Fruit fly (Drosophila melanogaster) whole organism, embryonic: Measurements from ENCODE around the gene CG31388.

ENCODE experiments used
- Awh ChIP-seq: fragments of 200-800 bp; sonication (Bioruptor generic); IDR thresholded peaks from 2 replicates; pipeline ENCODE4, ENCODE4 v1.3.6; 2022; ENCODE audit warnings: missing biosample characterization, missing genetic modification characterization
- CG11247 ChIP-seq: fragments of 200-800 bp; sonication (Bioruptor generic); IDR thresholded peaks from 2 replicates; pipeline ENCODE4 v1.3.6; 2022; ENCODE audit warnings: missing biosample characterization, missing genetic modification characterization
- CG11456 ChIP-seq: fragments of 200-800 bp; sonication (Bioruptor generic); IDR thresholded peaks from 3 replicates; pipeline ENCODE4 v1.3.6; 2022; ENCODE audit warnings: missing biosample characterization, missing genetic modification characterization
- CG12071 ChIP-seq: fragments of 200-800 bp; sonication (Bioruptor generic); optimal IDR thresholded peaks from 3 replicates; lab custom pipeline; 2018; ENCODE audit warnings: missing biosample characterization, mild to moderate bottlenecking, missing genetic modification characterization
- CG13287 ChIP-seq: fragments of 200-800 bp; sonication (Bioruptor generic); IDR thresholded peaks from 2 replicates; pipeline ENCODE4 v1.3.6; 2022; ENCODE audit warnings: missing biosample characterization, missing genetic modification characterization; ENCODE audit not compliant: partially characterized antibody
- CG13775 ChIP-seq: fragments of 200-800 bp; sonication (Bioruptor generic); optimal IDR thresholded peaks from 3 replicates; lab custom pipeline; 2017; ENCODE audit warnings: missing biosample characterization, mild to moderate bottlenecking, missing genetic modification characterization
- CG14667 ChIP-seq: fragments of 200-800 bp; sonication (Bioruptor generic); IDR thresholded peaks from 2 replicates; pipeline ENCODE4 v1.3.6; 2022; ENCODE audit warnings: missing biosample characterization, missing genetic modification characterization
- CG1529 ChIP-seq: fragments of 200-800 bp; sonication (Bioruptor generic); optimal IDR thresholded peaks from 3 replicates; lab custom pipeline; 2018; ENCODE audit warnings: missing biosample characterization, missing genetic modification characterization
- CG17186 ChIP-seq: fragments of 200-800 bp; sonication (Bioruptor generic); optimal IDR thresholded peaks from 3 replicates; lab custom pipeline; 2017; ENCODE audit warnings: missing biosample characterization, missing genetic modification reagents, missing genetic modification characterization
- CG17385 ChIP-seq: fragments of 200-800 bp; sonication (Bioruptor generic); optimal IDR thresholded peaks from 3 replicates; lab custom pipeline; 2018; ENCODE audit warnings: missing biosample characterization, mild to moderate bottlenecking, missing genetic modification characterization
- CG4404 ChIP-seq: fragments of 200-800 bp; sonication (Bioruptor generic); IDR thresholded peaks from 2 replicates; pipeline ENCODE4 v1.3.6; 2022; ENCODE audit warnings: missing biosample characterization, missing genetic modification characterization
- CG4730 ChIP-seq: fragments of 200-800 bp; sonication (Bioruptor generic); IDR thresholded peaks from 2 replicates; pipeline ENCODE4 v1.3.6; 2022; ENCODE audit warnings: missing biosample characterization, missing genetic modification characterization
- D ChIP-seq, 2 experiments: fragments of 200-800 bp in 1 of 2; fragments of >200 bp in 1 of 2; sonication (Bioruptor generic) in 1 of 2; optimal IDR thresholded peaks; 2 replicates in 1 of 2; 3 replicates in 1 of 2; lab custom pipeline; 2017; ENCODE audit warnings: mild to moderate bottlenecking in 1 of 2, missing biosample characterization in 1 of 2, missing genetic modification characterization in 1 of 2, missing genetic modification reagents in 1 of 2
- Dip2 ChIP-seq: fragments of 200-800 bp; sonication (Bioruptor generic); IDR thresholded peaks from 2 replicates; pipeline ENCODE4 v1.3.6; 2022; ENCODE audit warnings: missing biosample characterization, missing genetic modification characterization
- Dref ChIP-seq: fragments of 200-800 bp; sonication (Bioruptor generic); IDR thresholded peaks from 2 replicates; pipeline ENCODE4 v1.3.6; 2022; ENCODE audit warnings: missing biosample characterization, missing genetic modification characterization
- Ets65A ChIP-seq: fragments of 200-800 bp; sonication (Bioruptor generic); peaks from one replicate; lab custom pipeline; 2016; ENCODE audit warnings: missing biosample characterization, missing genetic modification characterization
- Gug ChIP-seq: fragments of 200-800 bp; sonication (Bioruptor generic); IDR thresholded peaks from 4 replicates; pipeline ENCODE4 v1.3.6; 2022; ENCODE audit warnings: missing biosample characterization, missing genetic modification characterization
- HmgZ ChIP-seq: fragments of 200-800 bp; sonication (Bioruptor generic); optimal IDR thresholded peaks from 2 replicates; lab custom pipeline; 2018; ENCODE audit warnings: missing biosample characterization, mild to moderate bottlenecking, missing genetic modification characterization
- Hr78 ChIP-seq, 2 experiments: fragments of 200-800 bp in 1 of 2; fragments of >200 bp in 1 of 2; sonication (Bioruptor generic) in 1 of 2; optimal IDR thresholded peaks; 2 replicates each; lab custom pipeline; 2017 to 2019; ENCODE audit warnings: missing biosample characterization in 2 of 2, missing genetic modification characterization in 2 of 2, mild to moderate bottlenecking in 1 of 2, moderate library complexity in 1 of 2
- Jarid2 ChIP-seq: fragments of 200-800 bp; sonication (Bioruptor generic); optimal IDR thresholded peaks from 3 replicates; lab custom pipeline; 2017; ENCODE audit warnings: mild to moderate bottlenecking, missing biosample characterization, missing genetic modification reagents, missing genetic modification characterization
- Max ChIP-seq: fragments of 200-800 bp; sonication (Bioruptor generic); optimal IDR thresholded peaks from 2 replicates; lab custom pipeline; 2016; ENCODE audit warnings: missing biosample characterization, mild to moderate bottlenecking, missing genetic modification characterization
- Med ChIP-seq: fragments of 200-800 bp; sonication (Bioruptor generic); peaks from one replicate; lab custom pipeline; 2016; ENCODE audit warnings: missing biosample characterization, missing genetic modification characterization, mild to moderate bottlenecking, inconsistent platforms, moderate library complexity
- Meics ChIP-seq: fragments of 200-800 bp; sonication (Bioruptor generic); optimal IDR thresholded peaks from 2 replicates; lab custom pipeline; 2017; ENCODE audit warnings: missing biosample characterization, mild to moderate bottlenecking, missing genetic modification characterization
- Optix ChIP-seq: fragments of 200-800 bp; sonication (Bioruptor generic); IDR thresholded peaks from 3 replicates; pipeline ENCODE4 v1.3.6; 2022; ENCODE audit warnings: missing biosample characterization, missing genetic modification characterization
- Pdp1 ChIP-seq, 2 experiments: fragments of 200-800 bp; sonication (Bioruptor generic); optimal IDR thresholded peaks; 3 replicates each; lab custom pipeline; 2016; ENCODE audit warnings: missing biosample characterization in 2 of 2, missing genetic modification characterization in 2 of 2, mild to moderate bottlenecking in 1 of 2, moderate library complexity in 1 of 2
- Trl ChIP-seq, 3 experiments: fragments of >200 bp in 2 of 3; fragments of 200-800 bp in 1 of 3; sonication (Bioruptor generic) in 1 of 3; optimal IDR thresholded peaks; 2 replicates in 1 of 3; 3 replicates in 2 of 3; lab custom pipeline; 2016 to 2017; ENCODE audit warnings: missing biosample characterization in 1 of 3, missing genetic modification characterization in 1 of 3
- Xbp1 ChIP-seq: fragments of 200-800 bp; sonication (Bioruptor generic); optimal IDR thresholded peaks from 3 replicates; lab custom pipeline; 2016; ENCODE audit warnings: missing biosample characterization, mild to moderate bottlenecking, missing genetic modification characterization
- abd-A ChIP-seq: fragments of 200-800 bp; sonication (Bioruptor generic); optimal IDR thresholded peaks from 3 replicates; lab custom pipeline; 2019; ENCODE audit warnings: missing biosample characterization, mild to moderate bottlenecking, missing genetic modification characterization, moderate library complexity
- cad ChIP-seq: fragments of >200 bp; optimal IDR thresholded peaks from 2 replicates; lab custom pipeline; 2017; ENCODE audit warnings: missing biosample characterization, missing genetic modification characterization
- cas ChIP-seq: fragments of 200-800 bp; sonication (Bioruptor generic); IDR thresholded peaks from 2 replicates; pipeline ENCODE4 v1.3.6; 2022; ENCODE audit warnings: missing biosample characterization, missing genetic modification characterization
- chinmo ChIP-seq: fragments of 200-800 bp; sonication (Bioruptor generic); IDR thresholded peaks from 4 replicates; pipeline ENCODE4 v1.3.6; 2022; ENCODE audit warnings: missing biosample characterization, missing genetic modification characterization; ENCODE audit not compliant: partially characterized antibody
- ewg ChIP-seq: fragments of 200-800 bp; sonication (Bioruptor generic); optimal IDR thresholded peaks from 3 replicates; lab custom pipeline; 2017; ENCODE audit warnings: mild to moderate bottlenecking, missing biosample characterization, missing genetic modification reagents, missing genetic modification characterization
- lilli ChIP-seq: fragments of 200-800 bp; sonication (Bioruptor generic); optimal IDR thresholded peaks from 3 replicates; lab custom pipeline; 2016; ENCODE audit warnings: missing biosample characterization, missing genetic modification characterization
- lmd ChIP-seq: fragments of 200-800 bp; sonication (Bioruptor generic); IDR thresholded peaks from 2 replicates; pipeline ENCODE4 v1.3.6; 2022; ENCODE audit warnings: missing biosample characterization, missing genetic modification characterization
- oc ChIP-seq: fragments of 200-800 bp; sonication (Bioruptor generic); optimal IDR thresholded peaks from 2 replicates; lab custom pipeline; 2018; ENCODE audit warnings: missing biosample characterization, mild to moderate bottlenecking, missing genetic modification characterization, moderate library complexity
- odd ChIP-seq: fragments of 200-800 bp; sonication (Bioruptor generic); optimal IDR thresholded peaks from 2 replicates; lab custom pipeline; 2017; ENCODE audit warnings: missing biosample characterization, mild to moderate bottlenecking, missing genetic modification characterization
- org-1 ChIP-seq: fragments of 200-800 bp; sonication (Bioruptor generic); optimal IDR thresholded peaks from 2 replicates; lab custom pipeline; 2017; ENCODE audit warnings: missing biosample characterization, missing genetic modification characterization
- peb ChIP-seq: fragments of 200-800 bp; sonication (Bioruptor generic); IDR thresholded peaks from 2 replicates; pipeline ENCODE4 v1.3.6; 2022; ENCODE audit warnings: missing biosample characterization, missing genetic modification characterization
- pfk ChIP-seq: fragments of 200-800 bp; sonication (Bioruptor generic); optimal IDR thresholded peaks from 2 replicates; lab custom pipeline; 2018; ENCODE audit warnings: missing biosample characterization, mild to moderate bottlenecking, missing genetic modification characterization, moderate library complexity
- rib ChIP-seq: fragments of 200-800 bp; sonication (Bioruptor generic); IDR thresholded peaks from 2 replicates; pipeline ENCODE4 v1.3.6; 2022; ENCODE audit warnings: missing biosample characterization, missing genetic modification characterization
- scrt ChIP-seq: fragments of 200-800 bp; sonication (Bioruptor generic); optimal IDR thresholded peaks from 2 replicates; lab custom pipeline; 2018; ENCODE audit warnings: missing biosample characterization, mild to moderate bottlenecking, missing genetic modification characterization, moderate library complexity
- sima ChIP-seq: fragments of 200-800 bp; sonication (Bioruptor generic); optimal IDR thresholded peaks from 2 replicates; lab custom pipeline; 2016; ENCODE audit warnings: missing biosample characterization, missing genetic modification characterization
- slp2 ChIP-seq: fragments of 200-800 bp; sonication (Bioruptor generic); optimal IDR thresholded peaks from 2 replicates; lab custom pipeline; 2016; ENCODE audit warnings: missing biosample characterization, missing genetic modification characterization
- sug ChIP-seq: fragments of 200-800 bp; optimal IDR thresholded peaks from 2 replicates; lab custom pipeline; 2019; ENCODE audit warnings: missing biosample characterization, mild to moderate bottlenecking, missing genetic modification characterization, moderate library complexity
- tll ChIP-seq, 2 experiments: fragments of 200-800 bp in 1 of 2; fragments of >200 bp in 1 of 2; sonication (Bioruptor generic) in 1 of 2; optimal IDR thresholded peaks; 2 replicates each; lab custom pipeline; 2017 to 2019; ENCODE audit warnings: missing biosample characterization in 2 of 2, missing genetic modification characterization in 2 of 2, mild to moderate bottlenecking in 1 of 2, moderate library complexity in 1 of 2
- wek ChIP-seq: fragments of 200-800 bp; sonication (Bioruptor generic); optimal IDR thresholded peaks from 3 replicates; lab custom pipeline; 2018; ENCODE audit warnings: missing biosample characterization, mild to moderate bottlenecking, missing genetic modification characterization, moderate library complexity
- wor ChIP-seq: fragments of 200-800 bp; sonication (Bioruptor generic); IDR thresholded peaks from 2 replicates; pipeline ENCODE4 v1.3.6; 2022; ENCODE audit warnings: missing biosample characterization, missing genetic modification characterization

CG31388 gene

dm6 chr3R:11200042-11200884 lies 37.4 kb upstream of the CG31388 start (continued):
- TF ChIP-seq cas (GFP tag; lab: Robert Waterston, UW) (no peak), Pdp1 (GFP tag; optimal IDR thresholded peaks at IDR 0.05; lab: Kevin White, UChicago) (peak in 1 of 2 experiments; percentile 98), CG1529 (GFP tag; lab: Kevin White, UChicago) (peak; percentile 27), CG11247 (GFP tag; lab: Robert Waterston, UW) (0 out of 2 replicates have a peak, but pooled peaks have one; percentile 23), wek (GFP tag; lab: Kevin White, UChicago) (peak; percentile 9), odd (GFP tag; lab: Kevin White, UChicago) (no peak), Jarid2 (GFP tag; lab: Kevin White, UChicago) (peak; percentile 35), Optix (GFP tag; lab: Robert Waterston, UW) (no peak), CG12071 (peak; percentile 2), CG11456 (GFP tag; lab: Robert Waterston, UW) (0 out of 3 replicates have a peak, but pooled peaks have one; percentile 36), lmd (no peak), chinmo (GFP tag; lab: Robert Waterston, UW) (0 out of 4 replicates have a peak, but pooled peaks have one; percentile 34), ewg (GFP tag; lab: Kevin White, UChicago) (peak; percentile 16), HmgZ (peak; percentile 48), Trl (optimal IDR thresholded peaks at IDR 0.05; lab: Kevin White, UChicago) (peak; percentile 41 to 84), Trl (GFP tag; optimal IDR thresholded peaks at IDR 0.05; lab: Kevin White, UChicago) (no peak), sug (tag; lab: Kevin White, UChicago) (peak; percentile 85), scrt (GFP tag; lab: Kevin White, UChicago) (no peak), Ets65A (peak; percentile 25), oc (tag; lab: Kevin White, UChicago) (no peak), Med (GFP tag; lab: Kevin White, UChicago) (peak; percentile 57)

DNA sequence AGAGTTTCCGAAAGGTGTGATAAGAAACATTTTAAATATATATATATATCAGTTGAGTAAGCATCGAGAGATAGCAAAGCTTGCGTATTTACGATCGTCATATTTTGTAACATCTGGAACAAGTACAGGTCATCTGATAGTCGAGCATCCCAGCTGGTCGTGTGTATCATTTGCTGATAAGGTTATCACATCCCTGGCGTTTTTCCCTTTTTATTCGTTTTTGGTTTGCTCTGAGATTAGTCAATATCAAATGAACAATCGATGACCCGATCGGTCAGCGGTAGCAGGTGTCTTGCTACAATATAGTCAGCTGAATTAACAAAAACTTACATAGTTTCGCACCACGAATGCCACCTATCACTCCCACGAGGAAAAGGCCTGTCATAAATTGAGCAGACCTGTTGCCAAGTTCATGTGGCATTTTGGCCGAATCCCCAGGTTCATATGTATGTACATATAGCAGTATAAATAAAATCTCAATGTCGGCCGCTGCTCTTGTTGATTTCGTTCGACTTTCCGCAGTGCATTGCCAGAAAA lies 36.7 kb upstream of the CG31388 start:
- TF ChIP-seq lilli (peak; percentile 51), sima (GFP tag; lab: Kevin White, UChicago) (no peak), org-1 (GFP tag; lab: Kevin White, UChicago) (no peak), cad (no peak), CG17385 (GFP tag; lab: Kevin White, UChicago) (no peak), Max (peak; percentile 56), Xbp1 (peak; percentile 63), abd-A (no peak), Dref (GFP tag; lab: Robert Waterston, UW) (no peak), CG4730 (no peak), Hr78 (GFP tag; optimal IDR thresholded peaks at IDR 0.05; lab: Kevin White, UChicago) (peak in 1 of 2 experiments; percentile 64), CG4404 (GFP tag; lab: Robert Waterston, UW) (no peak), CG13287 (no peak), CG13775 (GFP tag; lab: Kevin White, UChicago) (peak; percentile 24), CG17186 (no peak), Meics (peak; percentile 77), Dip2 (no peak), wor (GFP tag; lab: Robert Waterston, UW) (peak; percentile 21; the same call in 1 of the 2 replicates), D (optimal IDR thresholded peaks at IDR 0.05; lab: Kevin White, UChicago) (no peak), D (GFP tag; optimal IDR thresholded peaks at IDR 0.05; lab: Kevin White, UChicago) (no peak), tll (GFP tag; optimal IDR thresholded peaks at IDR 0.05; lab: Kevin White, UChicago) (no peak), Gug (GFP tag; lab: Robert Waterston, UW) (peak; percentile 33; the same call in 1 of the 4 replicates), rib (GFP tag; lab: Robert Waterston, UW) (no peak), peb (no peak), CG14667 (GFP tag; lab: Robert Waterston, UW) (no peak), Awh (GFP tag; lab: Robert Waterston, UW) (no peak), slp2 (GFP tag; lab: Kevin White, UChicago) (no peak), pfk (no peak)
